Comparison of ENCODE assay signal across 1 fruit fly cellular context in the genomic region with DNA sequence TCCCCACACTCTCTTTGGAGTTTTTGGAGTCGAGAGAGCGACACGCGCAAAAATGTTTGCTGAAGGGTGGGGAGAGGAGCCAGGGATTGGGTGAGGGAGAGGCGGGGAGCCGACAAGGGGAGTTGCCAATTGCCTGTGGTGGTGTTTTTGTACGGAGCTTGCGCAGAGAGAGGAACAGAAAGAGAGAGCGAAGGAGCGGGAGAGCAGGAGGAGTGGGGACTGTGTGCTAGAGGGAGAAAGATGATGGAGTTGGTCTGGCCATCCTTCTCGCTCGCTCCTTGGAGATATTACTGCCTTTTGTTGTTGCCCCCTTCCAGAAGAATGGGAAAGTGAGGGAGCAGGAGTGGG.
TF ChIP-seq lines count a peak whose summit lies in the region.

No protein-coding gene starts in this region.

TF ChIP-seq in whole organism, embryonic, 481 proteins besides CTCF, POLR2A, EP300 and RAD21 (continued from another document and continues in another):
- TF ChIP-seq Six4 (GFP tag; optimal IDR thresholded peaks at IDR 0.05; lab: Kevin White, UChicago), result no peak
- no peak for TF ChIP-seq CG12769 (tag; optimal IDR thresholded peaks at IDR 0.05; lab: Kevin White, UChicago)
- TF ChIP-seq ro (GFP tag; IDR thresholded peaks at IDR 0.05; lab: Robert Waterston, UW), result no peak
- no peak for TF ChIP-seq p53 (GFP tag; optimal IDR thresholded peaks at IDR 0.05; lab: Kevin White, UChicago)
- no peak for TF ChIP-seq grau (tag; optimal IDR thresholded peaks at IDR 0.05; lab: Kevin White, UChicago)
- no peak for TF ChIP-seq gem (tag; optimal IDR thresholded peaks at IDR 0.05; lab: Kevin White, UChicago)
- TF ChIP-seq CG17829 (tag; optimal IDR thresholded peaks at IDR 0.05; lab: Kevin White, UChicago), result no peak
- TF ChIP-seq CG10321 (GFP tag; IDR thresholded peaks at IDR 0.05; lab: Robert Waterston, UW), result peak; percentile 77
- no peak for TF ChIP-seq CG12236 (GFP tag; optimal IDR thresholded peaks at IDR 0.05; lab: Kevin White, UChicago)
- no peak for TF ChIP-seq CG3407 (GFP tag; optimal IDR thresholded peaks at IDR 0.05; lab: Kevin White, UChicago)
- TF ChIP-seq CG32532 (GFP tag; IDR thresholded peaks at IDR 0.05; lab: Robert Waterston, UW), result 0 out of 2 replicates have a peak, but pooled peaks have one; percentile 16
- TF ChIP-seq chinmo (GFP tag; IDR thresholded peaks at IDR 0.05; lab: Robert Waterston, UW; ENCODE audit: partially characterized antibody), result 0 out of 4 replicates have a peak, but pooled peaks have one; percentile 16
- TF ChIP-seq Bteb2 (GFP tag; optimal IDR thresholded peaks at IDR 0.05; lab: Kevin White, UChicago), result no peak
- TF ChIP-seq lola (GFP tag; optimal IDR thresholded peaks at IDR 0.05; lab: Kevin White, UChicago), result no peak
- no peak for TF ChIP-seq hkb (optimal IDR thresholded peaks at IDR 0.05; lab: Kevin White, UChicago)
- no peak for TF ChIP-seq hkb (GFP tag; IDR thresholded peaks at IDR 0.05; lab: Robert Waterston, UW)
- no peak for TF ChIP-seq sima (GFP tag; optimal IDR thresholded peaks at IDR 0.05; lab: Kevin White, UChicago)
- TF ChIP-seq mld (GFP tag; IDR thresholded peaks at IDR 0.05; lab: Robert Waterston, UW; ENCODE audit: partially characterized antibody), result no peak
- no peak for TF ChIP-seq Ravus (GFP tag; IDR thresholded peaks at IDR 0.05; lab: Robert Waterston, UW)
- TF ChIP-seq tll (GFP tag; optimal IDR thresholded peaks at IDR 0.05; lab: Kevin White, UChicago), result no peak
- no peak for TF ChIP-seq zen (tag; optimal IDR thresholded peaks at IDR 0.05; lab: Kevin White, UChicago)
- 0 out of 3 replicates have a peak, but pooled peaks have one; percentile 10 for TF ChIP-seq hb (GFP tag; IDR thresholded peaks at IDR 0.05; lab: Robert Waterston, UW; ENCODE audit: partially characterized antibody)
- no peak for TF ChIP-seq CG3847 (GFP tag; IDR thresholded peaks at IDR 0.05; lab: Robert Waterston, UW)
- TF ChIP-seq nerfin-1 (tag; optimal IDR thresholded peaks at IDR 0.05; lab: Kevin White, UChicago), result no peak
- no peak for TF ChIP-seq Spps (tag; optimal IDR thresholded peaks at IDR 0.05; lab: Kevin White, UChicago)
- no peak for TF ChIP-seq CG2199 (GFP tag; IDR thresholded peaks at IDR 0.05; lab: Robert Waterston, UW)
- no peak for TF ChIP-seq toy (GFP tag; IDR thresholded peaks at IDR 0.05; lab: Robert Waterston, UW)
- TF ChIP-seq CG7556 (GFP tag; optimal IDR thresholded peaks at IDR 0.05; lab: Kevin White, UChicago), result no peak
- no peak for TF ChIP-seq pum (GFP tag; optimal IDR thresholded peaks at IDR 0.05; lab: Kevin White, UChicago)
- no peak for TF ChIP-seq sens (GFP tag; lab: Kevin White, UChicago)
- no peak for TF ChIP-seq Dip3 (GFP tag; optimal IDR thresholded peaks at IDR 0.05; lab: Kevin White, UChicago)
- TF ChIP-seq CG12942 (GFP tag; optimal IDR thresholded peaks at IDR 0.05; lab: Kevin White, UChicago), result no peak
- no peak for TF ChIP-seq br (optimal IDR thresholded peaks at IDR 0.05; lab: Kevin White, UChicago)
- TF ChIP-seq HLH54F (GFP tag; optimal IDR thresholded peaks at IDR 0.05; lab: Kevin White, UChicago), result no peak
- no peak for TF ChIP-seq CG34422 (GFP tag; IDR thresholded peaks at IDR 0.05; lab: Robert Waterston, UW)
- TF ChIP-seq CG14667 (GFP tag; IDR thresholded peaks at IDR 0.05; lab: Robert Waterston, UW), result no peak
- no peak for TF ChIP-seq otp (GFP tag; IDR thresholded peaks at IDR 0.05; lab: Robert Waterston, UW)
- no peak for TF ChIP-seq Ssrp (tag; optimal IDR thresholded peaks at IDR 0.05; lab: Kevin White, UChicago)
- TF ChIP-seq bab2 (GFP tag; optimal IDR thresholded peaks at IDR 0.05; lab: Kevin White, UChicago), result no peak
- TF ChIP-seq knrl (GFP tag; IDR thresholded peaks at IDR 0.05; lab: Robert Waterston, UW; ENCODE audit: partially characterized antibody), result no peak
- TF ChIP-seq gfzf (GFP tag; optimal IDR thresholded peaks at IDR 0.05; lab: Kevin White, UChicago), result no peak
- TF ChIP-seq Rx (GFP tag; IDR thresholded peaks at IDR 0.05; lab: Robert Waterston, UW), result no peak
- no peak for TF ChIP-seq ara (GFP tag; IDR thresholded peaks at IDR 0.05; lab: Robert Waterston, UW)
- TF ChIP-seq so (GFP tag; IDR thresholded peaks at IDR 0.05; lab: Robert Waterston, UW), result no peak
- TF ChIP-seq CG17568 (GFP tag; optimal IDR thresholded peaks at IDR 0.05; lab: Kevin White, UChicago), result no peak
- no peak for TF ChIP-seq CG2875 (GFP tag; optimal IDR thresholded peaks at IDR 0.05; lab: Kevin White, UChicago)
- no peak for TF ChIP-seq z (GFP tag; IDR thresholded peaks at IDR 0.05; lab: Robert Waterston, UW)
- TF ChIP-seq jing (GFP tag; optimal IDR thresholded peaks at IDR 0.05; lab: Kevin White, UChicago), result no peak
- TF ChIP-seq CG12391 (tag; optimal IDR thresholded peaks at IDR 0.05; lab: Kevin White, UChicago), result no peak
- TF ChIP-seq ken (GFP tag; IDR thresholded peaks at IDR 0.05; lab: Robert Waterston, UW), result no peak
- no peak for TF ChIP-seq usp (GFP tag; optimal IDR thresholded peaks at IDR 0.05; lab: Kevin White, UChicago)
- no peak for TF ChIP-seq peb (GFP tag; IDR thresholded peaks at IDR 0.05; lab: Robert Waterston, UW)
- TF ChIP-seq bcd (GFP tag; optimal IDR thresholded peaks at IDR 0.05; lab: Kevin White, UChicago), result no peak
- peak; percentile 68 for TF ChIP-seq CG5180 (GFP tag; optimal IDR thresholded peaks at IDR 0.05; lab: Kevin White, UChicago)
- TF ChIP-seq vnd (GFP tag; IDR thresholded peaks at IDR 0.05; lab: Robert Waterston, UW; ENCODE audit: partially characterized antibody), result no peak
- TF ChIP-seq CG12155 (GFP tag; optimal IDR thresholded peaks at IDR 0.05; lab: Kevin White, UChicago), result no peak
- no peak for TF ChIP-seq MTF-1 (GFP tag; optimal IDR thresholded peaks at IDR 0.05; lab: Kevin White, UChicago; ENCODE audit: borderline replicate concordance)
- no peak for TF ChIP-seq Gug (GFP tag; IDR thresholded peaks at IDR 0.05; lab: Robert Waterston, UW)
- no peak for TF ChIP-seq Ada2b (GFP tag; IDR thresholded peaks at IDR 0.05; lab: Robert Waterston, UW)
- TF ChIP-seq lilli (GFP tag; optimal IDR thresholded peaks at IDR 0.05; lab: Kevin White, UChicago), result no peak
- no peak for TF ChIP-seq Fer1 (GFP tag; optimal IDR thresholded peaks at IDR 0.05; lab: Kevin White, UChicago)
- no peak for TF ChIP-seq Mes4 (GFP tag; optimal IDR thresholded peaks at IDR 0.05; lab: Kevin White, UChicago)
- no peak for TF ChIP-seq trem (tag; optimal IDR thresholded peaks at IDR 0.05; lab: Kevin White, UChicago)
- no peak for TF ChIP-seq Mad (GFP tag; optimal IDR thresholded peaks at IDR 0.05; lab: Kevin White, UChicago)
- TF ChIP-seq shn (GFP tag; optimal IDR thresholded peaks at IDR 0.05; lab: Kevin White, UChicago), result no peak
- TF ChIP-seq HLH3B (GFP tag; IDR thresholded peaks at IDR 0.05; lab: Robert Waterston, UW), result no peak
- no peak for TF ChIP-seq CG10147 (GFP tag; optimal IDR thresholded peaks at IDR 0.05; lab: Kevin White, UChicago)
- TF ChIP-seq NC2β (GFP tag; optimal IDR thresholded peaks at IDR 0.05; lab: Kevin White, UChicago), result no peak
- no peak for TF ChIP-seq CG1603 (tag; optimal IDR thresholded peaks at IDR 0.05; lab: Kevin White, UChicago)
- no peak for TF ChIP-seq Dad (GFP tag; optimal IDR thresholded peaks at IDR 0.05; lab: Kevin White, UChicago)
- peak; percentile 35 for TF ChIP-seq CG12071 (GFP tag; optimal IDR thresholded peaks at IDR 0.05; lab: Kevin White, UChicago)
- TF ChIP-seq CG3163 (GFP tag; optimal IDR thresholded peaks at IDR 0.05; lab: Kevin White, UChicago), result peak; percentile 14
- TF ChIP-seq Taf1 (GFP tag; IDR thresholded peaks at IDR 0.05; lab: Robert Waterston, UW), result no peak
- no peak for TF ChIP-seq fd3F (GFP tag; optimal IDR thresholded peaks at IDR 0.05; lab: Kevin White, UChicago)
- TF ChIP-seq corto (GFP tag; optimal IDR thresholded peaks at IDR 0.05; lab: Kevin White, UChicago), result no peak
- no peak for TF ChIP-seq CG13775 (GFP tag; optimal IDR thresholded peaks at IDR 0.05; lab: Kevin White, UChicago)
- peak; percentile 62 for TF ChIP-seq CG8478 (optimal IDR thresholded peaks at IDR 0.05; lab: Kevin White, UChicago)
- TF ChIP-seq sob (GFP tag; IDR thresholded peaks at IDR 0.05; lab: Robert Waterston, UW), result no peak
- peak; percentile 82 for TF ChIP-seq yki (optimal IDR thresholded peaks at IDR 0.05; lab: Kevin White, UChicago)
- no peak for TF ChIP-seq tup (GFP tag; optimal IDR thresholded peaks at IDR 0.05; lab: Kevin White, UChicago)
- no peak for TF ChIP-seq CG15696 (tag; optimal IDR thresholded peaks at IDR 0.05; lab: Kevin White, UChicago)
- no peak for TF ChIP-seq CG6791 (GFP tag; IDR thresholded peaks at IDR 0.05; lab: Robert Waterston, UW; ENCODE audit: partially characterized antibody)
- no peak for TF ChIP-seq kay (GFP tag; optimal IDR thresholded peaks at IDR 0.05; lab: Kevin White, UChicago)
- TF ChIP-seq Scr (GFP tag; IDR thresholded peaks at IDR 0.05; lab: Robert Waterston, UW; ENCODE audit: partially characterized antibody), result no peak
- no peak for TF ChIP-seq pzg (GFP tag; optimal IDR thresholded peaks at IDR 0.05; lab: Kevin White, UChicago)
- no peak for TF ChIP-seq Hr39 (optimal IDR thresholded peaks at IDR 0.05; lab: Kevin White, UChicago)
- TF ChIP-seq CG11398 (GFP tag; optimal IDR thresholded peaks at IDR 0.05; lab: Kevin White, UChicago), result no peak
- TF ChIP-seq prd (optimal IDR thresholded peaks at IDR 0.05; lab: Kevin White, UChicago), result no peak
- TF ChIP-seq prd (GFP tag; IDR thresholded peaks at IDR 0.05; lab: Robert Waterston, UW), result no peak
- TF ChIP-seq CG8089 (GFP tag; optimal IDR thresholded peaks at IDR 0.05; lab: Kevin White, UChicago), result no peak
- no peak for TF ChIP-seq Hr51 (GFP tag; optimal IDR thresholded peaks at IDR 0.05; lab: Kevin White, UChicago)
- TF ChIP-seq Hr3 (GFP tag; optimal IDR thresholded peaks at IDR 0.05; lab: Kevin White, UChicago), result no peak
- peak; percentile 91 for TF ChIP-seq seq (GFP tag; IDR thresholded peaks at IDR 0.05; lab: Robert Waterston, UW)
- TF ChIP-seq jumu (GFP tag; optimal IDR thresholded peaks at IDR 0.05; lab: Kevin White, UChicago), result no peak
- TF ChIP-seq CG17186 (GFP tag; optimal IDR thresholded peaks at IDR 0.05; lab: Kevin White, UChicago), result no peak
- no peak for TF ChIP-seq phol (tag; optimal IDR thresholded peaks at IDR 0.05; lab: Kevin White, UChicago)
- TF ChIP-seq CG32772 (GFP tag; IDR thresholded peaks at IDR 0.05; lab: Robert Waterston, UW), result no peak
- no peak for TF ChIP-seq amos (GFP tag; IDR thresholded peaks at IDR 0.05; lab: Robert Waterston, UW; ENCODE audit: partially characterized antibody)
- no peak for TF ChIP-seq Optix (GFP tag; IDR thresholded peaks at IDR 0.05; lab: Robert Waterston, UW)
- TF ChIP-seq rib (GFP tag; IDR thresholded peaks at IDR 0.05; lab: Robert Waterston, UW), result no peak
- no peak for TF ChIP-seq CG30020 (tag; optimal IDR thresholded peaks at IDR 0.05; lab: Kevin White, UChicago)
- TF ChIP-seq Stat92E (GFP tag; optimal IDR thresholded peaks at IDR 0.05; lab: Kevin White, UChicago), result no peak
- TF ChIP-seq Max (GFP tag; optimal IDR thresholded peaks at IDR 0.05; lab: Kevin White, UChicago), result no peak
- TF ChIP-seq CG1647 (GFP tag; optimal IDR thresholded peaks at IDR 0.05; lab: Kevin White, UChicago), result no peak
- TF ChIP-seq lab (GFP tag; optimal IDR thresholded peaks at IDR 0.05; lab: Kevin White, UChicago), result no peak
- peak; percentile 96 for TF ChIP-seq crol (GFP tag; IDR thresholded peaks at IDR 0.05; lab: Robert Waterston, UW)
- no peak for TF ChIP-seq CG6654 (GFP tag; optimal IDR thresholded peaks at IDR 0.05; lab: Kevin White, UChicago)
- TF ChIP-seq fd64A (GFP tag; optimal IDR thresholded peaks at IDR 0.05; lab: Kevin White, UChicago), result no peak
- TF ChIP-seq CG42726 (GFP tag; IDR thresholded peaks at IDR 0.05; lab: Robert Waterston, UW; ENCODE audit: partially characterized antibody), result no peak
- TF ChIP-seq CG3281 (GFP tag; optimal IDR thresholded peaks at IDR 0.05; lab: Kevin White, UChicago), result no peak
- no peak for TF ChIP-seq dmrt11E (tag; optimal IDR thresholded peaks at IDR 0.05; lab: Kevin White, UChicago)
- 0 out of 2 replicates have a peak, but pooled peaks have one; percentile 23 for TF ChIP-seq unc-4 (GFP tag; IDR thresholded peaks at IDR 0.05; lab: Robert Waterston, UW; ENCODE audit: partially characterized antibody)
- TF ChIP-seq pb (GFP tag; optimal IDR thresholded peaks at IDR 0.05; lab: Kevin White, UChicago), result no peak
- TF ChIP-seq CG3995 (GFP tag; optimal IDR thresholded peaks at IDR 0.05; lab: Kevin White, UChicago), result no peak
- peak; percentile 96 for TF ChIP-seq Nf-YC (tag; optimal IDR thresholded peaks at IDR 0.05; lab: Kevin White, UChicago)
- no peak for TF ChIP-seq CG5245 (GFP tag; optimal IDR thresholded peaks at IDR 0.05; lab: Kevin White, UChicago)
- no peak for TF ChIP-seq CG14441 (GFP tag; IDR thresholded peaks at IDR 0.05; lab: Robert Waterston, UW)
- TF ChIP-seq ftz-f1 (GFP tag; optimal IDR thresholded peaks at IDR 0.05; lab: Kevin White, UChicago), result no peak
- no peak for TF ChIP-seq E2f2 (GFP tag; IDR thresholded peaks at IDR 0.05; lab: Robert Waterston, UW)
- no peak for TF ChIP-seq wek (GFP tag; optimal IDR thresholded peaks at IDR 0.05; lab: Kevin White, UChicago)
- TF ChIP-seq Sox100B (GFP tag; optimal IDR thresholded peaks at IDR 0.05; lab: Kevin White, UChicago), result no peak
- peak; percentile 51 for TF ChIP-seq abd-A (tag; optimal IDR thresholded peaks at IDR 0.05; lab: Kevin White, UChicago)
- no peak for TF ChIP-seq CG13424 (tag; optimal IDR thresholded peaks at IDR 0.05; lab: Kevin White, UChicago)
- TF ChIP-seq tap (tag; optimal IDR thresholded peaks at IDR 0.05; lab: Kevin White, UChicago), result no peak
- no peak for TF ChIP-seq CG32767 (GFP tag; IDR thresholded peaks at IDR 0.05; lab: Robert Waterston, UW)
- no peak for TF ChIP-seq CG9727 (GFP tag; optimal IDR thresholded peaks at IDR 0.05; lab: Kevin White, UChicago)
- TF ChIP-seq CG15011 (GFP tag; optimal IDR thresholded peaks at IDR 0.05; lab: Kevin White, UChicago), result no peak
- TF ChIP-seq CG11695 (GFP tag; IDR thresholded peaks at IDR 0.05; lab: Robert Waterston, UW), result no peak
- no peak for TF ChIP-seq CG8359 (GFP tag; optimal IDR thresholded peaks at IDR 0.05; lab: Kevin White, UChicago; ENCODE audit: borderline replicate concordance)
- TF ChIP-seq CG2678 (tag; optimal IDR thresholded peaks at IDR 0.05; lab: Kevin White, UChicago), result no peak
- TF ChIP-seq Trl (optimal IDR thresholded peaks at IDR 0.05; lab: Kevin White, UChicago), result peak; percentile 79 to 84
- TF ChIP-seq Trl (GFP tag; optimal IDR thresholded peaks at IDR 0.05; lab: Kevin White, UChicago), result no peak
- TF ChIP-seq Atf-2 (GFP tag; optimal IDR thresholded peaks at IDR 0.05; lab: Kevin White, UChicago), result no peak
- TF ChIP-seq Nf-YB (GFP tag; optimal IDR thresholded peaks at IDR 0.05; lab: Kevin White, UChicago), result peak; percentile 91
- TF ChIP-seq eve (GFP tag; optimal IDR thresholded peaks at IDR 0.05; lab: Kevin White, UChicago), result no peak
